Worm (Caenorhabditis elegans): ENCODE results near the gene F36A4.4.

Gene F36A4.4

ce11 chrIV:4306317-4306716 is 38.9 kb downstream of the F36A4.4 start:
- TF ChIP-seq zag-1 (tag; optimal IDR thresholded peaks at IDR 0.05) (no peak), snpc-4 (tag; optimal IDR thresholded peaks at IDR 0.05) (no peak), egl-27 (tag; optimal IDR thresholded peaks at IDR 0.05) (no peak), nhr-237 (tag; optimal IDR thresholded peaks at IDR 0.05) (no peak), ceh-16 (tag; optimal IDR thresholded peaks at IDR 0.05) (no peak), ztf-4 (tag; optimal IDR thresholded peaks at IDR 0.05) (no peak), nhr-21 (tag; optimal IDR thresholded peaks at IDR 0.05) (no peak), nhr-77 (tag; optimal IDR thresholded peaks at IDR 0.05) (no peak), mdl-1 (tag; optimal IDR thresholded peaks at IDR 0.05) (no peak), sma-9 (GFP tag; optimal IDR thresholded peaks at IDR 0.05) (no peak), sma-9 (tag; optimal IDR thresholded peaks at IDR 0.05) (no peak), C34F6.9 (tag; optimal IDR thresholded peaks at IDR 0.05) (no peak), lin-13 (GFP tag; optimal IDR thresholded peaks at IDR 0.05) (no peak), sma-3 (GFP tag; optimal IDR thresholded peaks at IDR 0.05) (no peak), fos-1 (tag; optimal IDR thresholded peaks at IDR 0.05) (no peak), gmeb-1 (tag; optimal IDR thresholded peaks at IDR 0.05) (no peak), ZK546.5 (tag; optimal IDR thresholded peaks at IDR 0.05) (no peak), ceh-82 (tag; optimal IDR thresholded peaks at IDR 0.05) (no peak)

DNA sequence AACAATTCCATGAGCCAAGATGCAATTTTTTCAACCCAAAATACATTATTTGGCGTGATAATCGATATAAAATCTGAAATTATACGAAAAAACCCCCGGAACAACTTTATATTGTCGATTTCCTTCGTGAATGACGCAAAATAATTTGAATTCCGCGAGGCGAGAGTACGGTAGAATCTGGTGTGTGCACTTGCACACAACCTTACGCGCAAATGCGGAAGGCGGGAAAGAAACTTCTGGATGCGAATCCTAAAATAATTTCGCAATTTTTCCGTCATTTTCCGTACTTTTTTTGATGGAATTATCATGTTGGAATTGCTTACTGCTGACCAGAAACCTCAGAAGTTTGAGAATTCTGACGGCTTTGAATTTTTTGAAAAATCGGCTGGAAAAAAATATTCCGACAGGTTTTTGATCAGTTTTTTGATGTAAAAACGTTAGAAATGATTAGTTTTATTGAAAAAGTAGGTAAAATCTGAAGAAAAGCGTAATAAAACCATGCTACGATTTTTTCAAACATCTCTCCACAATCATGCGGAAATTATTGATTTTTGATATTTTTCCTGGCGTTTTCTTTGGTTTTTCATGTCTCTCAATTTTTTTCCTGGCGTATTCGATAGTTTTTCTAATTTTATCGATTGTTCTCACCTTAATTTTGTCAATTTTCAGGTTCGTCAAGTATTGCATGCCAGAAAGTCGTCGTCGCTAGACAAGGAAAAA is 40.0 kb downstream of the F36A4.4 start, which contains the start of gene set-9:
Gene set-9 (plus strand): TSS at position 670 of the 720 bp plus-strand sequence.
- TF ChIP-seq ceh-82 (tag; optimal IDR thresholded peaks at IDR 0.05) (no peak), sma-9 (GFP tag; optimal IDR thresholded peaks at IDR 0.05) (no peak), sma-9 (tag; optimal IDR thresholded peaks at IDR 0.05) (no peak), ztf-11 (tag; optimal IDR thresholded peaks at IDR 0.05) (no peak), zag-1 (tag; optimal IDR thresholded peaks at IDR 0.05) (no peak), skn-1 (tag; optimal IDR thresholded peaks at IDR 0.05) (no peak), alr-1 (tag; optimal IDR thresholded peaks at IDR 0.05) (no peak), dmd-4 (tag; optimal IDR thresholded peaks at IDR 0.05) (no peak), lin-13 (GFP tag; optimal IDR thresholded peaks at IDR 0.05) (no peak), fos-1 (tag; optimal IDR thresholded peaks at IDR 0.05) (no peak), snpc-4 (tag; optimal IDR thresholded peaks at IDR 0.05) (no peak), ztf-4 (tag; optimal IDR thresholded peaks at IDR 0.05) (no peak), nhr-21 (tag; optimal IDR thresholded peaks at IDR 0.05) (no peak), elt-1 (tag; optimal IDR thresholded peaks at IDR 0.05) (no peak), nhr-11 (tag; optimal IDR thresholded peaks at IDR 0.05) (no peak), lsy-2 (tag; optimal IDR thresholded peaks at IDR 0.05) (no peak)

- TF ChIP-seq unc-39 (tag; optimal IDR thresholded peaks at IDR 0.05), result no peak
- TF ChIP-seq blmp-1 (tag; optimal IDR thresholded peaks at IDR 0.05; ENCODE audit: insufficient read depth), result no peak
- TF ChIP-seq sma-9 (GFP tag; optimal IDR thresholded peaks at IDR 0.05), result no peak
- no peak for TF ChIP-seq sma-9 (tag; optimal IDR thresholded peaks at IDR 0.05)
- TF ChIP-seq crh-2 (tag; optimal IDR thresholded peaks at IDR 0.05), result no peak
- no peak for TF ChIP-seq nhr-10 (tag; optimal IDR thresholded peaks at IDR 0.05)
- no peak for TF ChIP-seq ama-1 (optimal IDR thresholded peaks at IDR 0.05)
- no peak for TF ChIP-seq nhr-23 (tag; optimal IDR thresholded peaks at IDR 0.05)
- TF ChIP-seq mbf-1 (tag; optimal IDR thresholded peaks at IDR 0.05), result no peak
- TF ChIP-seq zag-1 (tag; optimal IDR thresholded peaks at IDR 0.05), result no peak
- TF ChIP-seq lin-39 (tag; optimal IDR thresholded peaks at IDR 0.05), result no peak
- TF ChIP-seq mab-5 (tag; optimal IDR thresholded peaks at IDR 0.05), result no peak
- no peak for TF ChIP-seq unc-62 (GFP tag; optimal IDR thresholded peaks at IDR 0.05)
- TF ChIP-seq lsy-2 (tag; optimal IDR thresholded peaks at IDR 0.05), result no peak
- TF ChIP-seq sma-3 (GFP tag; optimal IDR thresholded peaks at IDR 0.05), result no peak
- no peak for TF ChIP-seq mdl-1 (tag; optimal IDR thresholded peaks at IDR 0.05)
- TF ChIP-seq snpc-4 (tag; optimal IDR thresholded peaks at IDR 0.05), result no peak
Measured at ce11 chrIV:4316813-4317408, 49.5 kb downstream of the F36A4.4 start, which contains the start of gene Y24D9B.1. Gene Y24D9B.1 (plus strand): TSS chrIV:4317358.

DNA sequence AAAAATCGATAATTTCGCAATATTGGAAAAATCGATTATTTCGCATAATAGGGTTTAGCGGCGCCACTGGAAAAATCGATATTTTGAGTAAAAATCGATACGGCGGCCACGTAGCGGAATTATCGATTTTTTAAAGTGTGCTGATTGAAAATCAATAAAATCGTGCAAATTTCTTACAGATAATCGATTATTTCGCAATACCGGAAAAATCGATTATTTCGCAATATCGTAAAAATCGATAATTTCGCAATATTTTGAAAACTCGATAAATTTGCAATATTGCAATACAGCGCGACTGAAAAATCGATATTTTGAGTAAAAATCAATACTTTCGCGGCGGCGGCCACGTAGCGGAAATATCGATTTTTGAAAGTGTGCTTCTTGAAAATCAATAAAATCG is 50.2 kb downstream of the F36A4.4 start:
- TF ChIP-seq unc-55 (GFP tag; optimal IDR thresholded peaks at IDR 0.05), result no peak
- no peak for TF ChIP-seq mbf-1 (tag; optimal IDR thresholded peaks at IDR 0.05)
- no peak for TF ChIP-seq skn-1 (tag; optimal IDR thresholded peaks at IDR 0.05)
- TF ChIP-seq nhr-11 (tag; optimal IDR thresholded peaks at IDR 0.05), result no peak
- no peak for TF ChIP-seq zag-1 (tag; optimal IDR thresholded peaks at IDR 0.05)
- no peak for TF ChIP-seq ZK546.5 (tag; optimal IDR thresholded peaks at IDR 0.05)
- no peak for TF ChIP-seq nhr-25 (tag; optimal IDR thresholded peaks at IDR 0.05)
- no peak for TF ChIP-seq unc-39 (tag; optimal IDR thresholded peaks at IDR 0.05)
- TF ChIP-seq Y55F3AM.14 (GFP tag; optimal IDR thresholded peaks at IDR 0.05), result no peak
- TF ChIP-seq elt-1 (tag; optimal IDR thresholded peaks at IDR 0.05), result no peak
- no peak for TF ChIP-seq lin-39 (tag; optimal IDR thresholded peaks at IDR 0.05)
- TF ChIP-seq egl-27 (tag; optimal IDR thresholded peaks at IDR 0.05), result no peak
